Worm (Caenorhabditis elegans): Measurements from ENCODE around the gene F43G6.10.

- TF ChIP-seq snpc-4 (tag; optimal IDR thresholded peaks at IDR 0.05) = no peak
- no peak for TF ChIP-seq nhr-77 (tag; optimal IDR thresholded peaks at IDR 0.05)
- TF ChIP-seq ztf-11 (tag; optimal IDR thresholded peaks at IDR 0.05) = no peak
- TF ChIP-seq elt-3 (tag; optimal IDR thresholded peaks at IDR 0.05) = no peak
- TF ChIP-seq aly-2 (tag; optimal IDR thresholded peaks at IDR 0.05) = no peak
- TF ChIP-seq fkh-2 (tag; optimal IDR thresholded peaks at IDR 0.05) = no peak
- no peak for TF ChIP-seq elt-1 (tag; optimal IDR thresholded peaks at IDR 0.05)
- TF ChIP-seq ama-1 (optimal IDR thresholded peaks at IDR 0.05) = no peak
- no peak for TF ChIP-seq nhr-237 (tag; optimal IDR thresholded peaks at IDR 0.05)
- no peak for TF ChIP-seq nhr-11 (tag; optimal IDR thresholded peaks at IDR 0.05)
- TF ChIP-seq sea-2 (GFP tag; optimal IDR thresholded peaks at IDR 0.05) = no peak
- no peak for TF ChIP-seq mdl-1 (tag; optimal IDR thresholded peaks at IDR 0.05)
Observed at ce11 chrII:11797194-11797593, 12.0 kb upstream of the F43G6.10 start.

Measured in whole organism, L3 larva.